Worm (Caenorhabditis elegans): ENCODE measurements around the gene evl-20.

DNA sequence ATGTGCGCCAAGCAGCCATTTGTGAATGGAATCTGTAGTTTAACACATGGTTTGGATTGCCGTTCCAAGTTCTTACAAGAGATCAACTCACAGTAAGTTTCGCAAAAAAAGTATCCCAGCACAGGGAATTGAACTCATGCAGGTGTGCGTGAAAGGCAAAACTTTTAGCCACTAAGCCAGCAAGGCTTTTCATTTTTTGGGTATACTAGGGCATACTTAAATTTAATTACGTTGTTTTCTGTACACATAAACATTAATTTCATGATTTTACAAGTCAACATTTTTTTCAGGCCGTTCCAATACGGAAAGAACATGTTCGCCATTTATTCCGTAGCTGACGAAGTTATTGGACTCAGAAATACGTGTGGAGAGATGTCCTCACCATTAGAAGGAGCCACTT, 2.6 kb upstream of the evl-20 start:
- TF ChIP-seq ces-1 (GFP tag; optimal IDR thresholded peaks at IDR 0.05) (no peak), skn-1 (tag; optimal IDR thresholded peaks at IDR 0.05) (no peak), mep-1 (tag; optimal IDR thresholded peaks at IDR 0.05) (no peak), pha-4 (GFP tag; IDR thresholded peaks at IDR 0.05) (peak; percentile 92), pha-4 (tag; optimal IDR thresholded peaks at IDR 0.05) (no peak), nhr-11 (tag; optimal IDR thresholded peaks at IDR 0.05) (no peak), snpc-4 (tag; optimal IDR thresholded peaks at IDR 0.05) (no peak), ama-1 (optimal IDR thresholded peaks at IDR 0.05) (peak; percentile 42), hlh-30 (tag; optimal IDR thresholded peaks at IDR 0.05; ENCODE audit: insufficient read depth) (no peak), pqm-1 (tag; optimal IDR thresholded peaks at IDR 0.05) (no peak), egl-27 (tag; optimal IDR thresholded peaks at IDR 0.05) (no peak), lin-39 (tag; optimal IDR thresholded peaks at IDR 0.05) (no peak), unc-62 (GFP tag; optimal IDR thresholded peaks at IDR 0.05 in 1 of 2) (no peak), unc-62 (tag; optimal IDR thresholded peaks at IDR 0.05) (no peak)

Data from whole organism, L4 larva.